Fruit fly (Drosophila melanogaster) whole organism, embryonic: ENCODE results near the gene AANATL3.
A peak's percentile ranks its signal among the peaks of the same experiment; 100 is the strongest.

Source experiments
- ATbp ChIP-seq: fragments of 200-800 bp; sonication (Bioruptor generic); optimal IDR thresholded peaks from 2 replicates; lab custom pipeline; 2017; ENCODE audit warnings: missing biosample characterization, mild to moderate bottlenecking, missing genetic modification characterization, missing genetic modification reagents
- Asciz ChIP-seq: fragments of 200-800 bp; sonication (Bioruptor generic); optimal IDR thresholded peaks from 2 replicates; lab custom pipeline; 2017; ENCODE audit warnings: missing biosample characterization, mild to moderate bottlenecking, missing genetic modification characterization, missing genetic modification reagents
- Awh ChIP-seq: fragments of 200-800 bp; sonication (Bioruptor generic); IDR thresholded peaks from 2 replicates; pipeline ENCODE4, ENCODE4 v1.3.6; 2022; ENCODE audit warnings: missing biosample characterization, missing genetic modification characterization
- CG10209 ChIP-seq: fragments of 200-800 bp; sonication (Bioruptor generic); optimal IDR thresholded peaks from 3 replicates; lab custom pipeline; 2017; ENCODE audit warnings: missing biosample characterization, mild to moderate bottlenecking, missing genetic modification characterization, missing genetic modification reagents
- CG10959 ChIP-seq: fragments of 200-800 bp; sonication (Bioruptor generic); IDR thresholded peaks from 2 replicates; pipeline ENCODE4 v1.3.6; 2022; ENCODE audit warnings: missing biosample characterization, missing genetic modification characterization
- CG1233 ChIP-seq: fragments of 200-800 bp; sonication (Bioruptor generic); optimal IDR thresholded peaks from 4 replicates; lab custom pipeline; 2018; ENCODE audit warnings: missing biosample characterization, mild to moderate bottlenecking, missing genetic modification characterization
- CG14860 ChIP-seq: fragments of 200-800 bp; sonication (Bioruptor generic); IDR thresholded peaks from 3 replicates; pipeline ENCODE4 v1.3.6; 2022; ENCODE audit warnings: missing biosample characterization, missing genetic modification characterization; ENCODE audit not compliant: partially characterized antibody
- CG15269 ChIP-seq: fragments of 200-800 bp; sonication (Bioruptor generic); optimal IDR thresholded peaks from 2 replicates; lab custom pipeline; 2018; ENCODE audit warnings: missing biosample characterization, mild to moderate bottlenecking, missing genetic modification characterization, moderate library complexity
- CG17829 ChIP-seq: fragments of 200-800 bp; optimal IDR thresholded peaks from 2 replicates; lab custom pipeline; 2019; ENCODE audit warnings: missing biosample characterization, mild to moderate bottlenecking, missing genetic modification characterization, moderate library complexity
- CG18262 ChIP-seq: fragments of 200-800 bp; optimal IDR thresholded peaks from 3 replicates; lab custom pipeline; 2019; ENCODE audit warnings: missing biosample characterization, mild to moderate bottlenecking, missing genetic modification characterization, moderate library complexity
- CG2199 ChIP-seq: fragments of 200-800 bp; sonication (Bioruptor generic); IDR thresholded peaks from 3 replicates; pipeline ENCODE4 v1.3.6; 2022; ENCODE audit warnings: missing biosample characterization, missing genetic modification characterization
- CG2678 ChIP-seq: fragments of 200-800 bp; sonication (Bioruptor generic); optimal IDR thresholded peaks from 3 replicates; lab custom pipeline; 2019; ENCODE audit warnings: missing biosample characterization, mild to moderate bottlenecking, missing genetic modification characterization, moderate library complexity
- CG32532 ChIP-seq: fragments of 200-800 bp; sonication (Bioruptor generic); IDR thresholded peaks from 2 replicates; pipeline ENCODE4 v1.3.6; 2022; ENCODE audit warnings: missing biosample characterization, missing genetic modification characterization
- CG3407 ChIP-seq: fragments of 200-800 bp; sonication (Bioruptor generic); optimal IDR thresholded peaks from 2 replicates; lab custom pipeline; 2018; ENCODE audit warnings: missing biosample characterization, mild to moderate bottlenecking, missing genetic modification characterization
- CG3995 ChIP-seq: fragments of 200-800 bp; sonication (Bioruptor generic); optimal IDR thresholded peaks from 3 replicates; lab custom pipeline; 2016; ENCODE audit warnings: missing biosample characterization, missing genetic modification characterization
- CG4328 ChIP-seq: fragments of 200-800 bp; sonication (Bioruptor generic); optimal IDR thresholded peaks from 3 replicates; lab custom pipeline; 2017; ENCODE audit warnings: missing biosample characterization, missing genetic modification reagents, missing genetic modification characterization
- CG4707 ChIP-seq: fragments of 200-800 bp; sonication (Bioruptor generic); optimal IDR thresholded peaks from 2 replicates; lab custom pipeline; 2018; ENCODE audit warnings: missing biosample characterization, mild to moderate bottlenecking, missing genetic modification characterization, moderate library complexity
- CG5180 ChIP-seq: fragments of 200-800 bp; sonication (Bioruptor generic); optimal IDR thresholded peaks from 3 replicates; lab custom pipeline; 2017; ENCODE audit warnings: missing biosample characterization, missing genetic modification characterization, mild to moderate bottlenecking, moderate library complexity, missing genetic modification reagents
- CG8359 ChIP-seq: fragments of 200-800 bp; sonication (Bioruptor generic); optimal IDR thresholded peaks from 2 replicates; lab custom pipeline; 2017; ENCODE audit warnings: missing biosample characterization, mild to moderate bottlenecking, missing genetic modification characterization, borderline replicate concordance
- CG9817 ChIP-seq: fragments of 200-800 bp; sonication (Bioruptor generic); optimal IDR thresholded peaks from 2 replicates; lab custom pipeline; 2018; ENCODE audit warnings: missing biosample characterization, mild to moderate bottlenecking, missing genetic modification characterization, moderate library complexity
- CG9876 ChIP-seq: fragments of 200-800 bp; sonication (Bioruptor generic); optimal IDR thresholded peaks from 2 replicates; lab custom pipeline; 2016; ENCODE audit warnings: missing biosample characterization, missing genetic modification characterization
- Dll ChIP-seq: fragments of 200-800 bp; sonication (Bioruptor generic); IDR thresholded peaks from 4 replicates; pipeline ENCODE4 v1.3.6; 2022; ENCODE audit warnings: missing biosample characterization, missing genetic modification characterization; ENCODE audit not compliant: partially characterized antibody
- E2f1 ChIP-seq: fragments of 200-800 bp; sonication (Bioruptor generic); IDR thresholded peaks from 2 replicates; pipeline ENCODE4 v1.3.6; 2022; ENCODE audit warnings: missing biosample characterization, missing genetic modification characterization
- Hmx ChIP-seq: fragments of 200-800 bp; sonication (Bioruptor generic); optimal IDR thresholded peaks from 2 replicates; lab custom pipeline; 2016; ENCODE audit warnings: missing biosample characterization, missing genetic modification characterization
- Lpt ChIP-seq: fragments of >200 bp; optimal IDR thresholded peaks from 2 replicates; lab custom pipeline; 2018; ENCODE audit warnings: missing biosample characterization, missing genetic modification characterization
- MTF-1 ChIP-seq: fragments of 200-800 bp; sonication (Bioruptor generic); optimal IDR thresholded peaks from 2 replicates; lab custom pipeline; 2018; ENCODE audit warnings: missing biosample characterization, mild to moderate bottlenecking, missing genetic modification characterization, borderline replicate concordance
- Mad ChIP-seq: fragments of 200-800 bp; sonication (Bioruptor generic); optimal IDR thresholded peaks from 2 replicates; lab custom pipeline; 2016; ENCODE audit warnings: missing biosample characterization, missing genetic modification characterization
- Meics ChIP-seq: fragments of 200-800 bp; sonication (Bioruptor generic); optimal IDR thresholded peaks from 2 replicates; lab custom pipeline; 2017; ENCODE audit warnings: missing biosample characterization, mild to moderate bottlenecking, missing genetic modification characterization
- PHDP ChIP-seq: fragments of 200-800 bp; sonication (Bioruptor generic); optimal IDR thresholded peaks from 3 replicates; lab custom pipeline; 2018; ENCODE audit warnings: missing biosample characterization, mild to moderate bottlenecking, missing genetic modification characterization, moderate library complexity
- Pdp1 ChIP-seq, 2 experiments: fragments of 200-800 bp; sonication (Bioruptor generic); optimal IDR thresholded peaks; 3 replicates each; lab custom pipeline; 2016; ENCODE audit warnings: missing biosample characterization in 2 of 2, missing genetic modification characterization in 2 of 2, mild to moderate bottlenecking in 1 of 2, moderate library complexity in 1 of 2
- Scr ChIP-seq: fragments of 200-800 bp; sonication (Bioruptor generic); IDR thresholded peaks from 2 replicates; pipeline ENCODE4 v1.3.6; 2022; ENCODE audit warnings: missing biosample characterization, missing genetic modification characterization; ENCODE audit not compliant: partially characterized antibody
- Sry-β ChIP-seq: fragments of 200-800 bp; sonication (Bioruptor generic); optimal IDR thresholded peaks from 2 replicates; lab custom pipeline; 2018; ENCODE audit warnings: missing biosample characterization, mild to moderate bottlenecking, missing genetic modification characterization, moderate library complexity
- Tbp ChIP-seq: fragments of >200 bp; optimal IDR thresholded peaks from 2 replicates; lab custom pipeline; 2018; ENCODE audit warnings: missing biosample characterization, missing genetic modification characterization
- Usf ChIP-seq: fragments of 200-800 bp; sonication (Bioruptor generic); optimal IDR thresholded peaks from 2 replicates; lab custom pipeline; 2017; ENCODE audit warnings: missing genotype, missing biosample characterization, missing genetic modification characterization
- bsh ChIP-seq, 2 experiments: fragments of 200-800 bp; sonication (Bioruptor generic); optimal IDR thresholded peaks; 2 replicates each; lab custom pipeline; 2017 to 2018; ENCODE audit warnings: mild to moderate bottlenecking in 2 of 2, missing biosample characterization in 2 of 2, missing genetic modification characterization in 2 of 2, moderate library complexity in 1 of 2
- chn ChIP-seq: fragments of 200-800 bp; sonication (Bioruptor generic); optimal IDR thresholded peaks from 2 replicates; lab custom pipeline; 2016; ENCODE audit warnings: missing biosample characterization, missing genetic modification characterization
- crol ChIP-seq: fragments of 200-800 bp; sonication (Bioruptor generic); IDR thresholded peaks from 2 replicates; pipeline ENCODE4 v1.3.6; 2022; ENCODE audit warnings: missing biosample characterization, missing genetic modification characterization
- disco-r ChIP-seq: fragments of 200-800 bp; sonication (Bioruptor generic); optimal IDR thresholded peaks from 2 replicates; lab custom pipeline; 2016; ENCODE audit warnings: missing biosample characterization, missing genetic modification characterization
- dmrt99B ChIP-seq: fragments of 200-800 bp; sonication (Bioruptor generic); optimal IDR thresholded peaks from 2 replicates; lab custom pipeline; 2018; ENCODE audit warnings: missing biosample characterization, mild to moderate bottlenecking, missing genetic modification characterization, moderate library complexity
- emc ChIP-seq: fragments of 200-800 bp; sonication (Bioruptor generic); optimal IDR thresholded peaks from 2 replicates; lab custom pipeline; 2016; ENCODE audit warnings: missing biosample characterization, missing genetic modification characterization
- her ChIP-seq: fragments of 200-800 bp; sonication (Bioruptor generic); optimal IDR thresholded peaks from 2 replicates; lab custom pipeline; 2016; ENCODE audit warnings: missing biosample characterization, missing genetic modification characterization
- lab ChIP-seq: fragments of 200-800 bp; sonication (Bioruptor generic); optimal IDR thresholded peaks from 3 replicates; lab custom pipeline; 2017; ENCODE audit warnings: missing biosample characterization, missing genetic modification characterization, mild to moderate bottlenecking, moderate library complexity, missing genetic modification reagents
- pita ChIP-seq: fragments of 200-800 bp; sonication (Bioruptor generic); optimal IDR thresholded peaks from 2 replicates; lab custom pipeline; 2017; ENCODE audit warnings: missing biosample characterization, mild to moderate bottlenecking, missing genetic modification characterization
- pros ChIP-seq: fragments of 200-800 bp; sonication (Bioruptor generic); optimal IDR thresholded peaks from 3 replicates; lab custom pipeline; 2019; ENCODE audit warnings: missing biosample characterization, mild to moderate bottlenecking, missing genetic modification characterization, moderate library complexity
- sd ChIP-seq: fragments of 200-800 bp; sonication (Bioruptor generic); optimal IDR thresholded peaks from 3 replicates; lab custom pipeline; 2018; ENCODE audit warnings: missing biosample characterization, mild to moderate bottlenecking, missing genetic modification characterization, moderate library complexity
- seq ChIP-seq: fragments of 200-800 bp; sonication (Bioruptor generic); IDR thresholded peaks from 2 replicates; pipeline ENCODE4 v1.3.6; 2022; ENCODE audit warnings: missing biosample characterization, missing genetic modification characterization
- sim ChIP-seq: fragments of 200-800 bp; sonication (Bioruptor generic); IDR thresholded peaks from 2 replicates; pipeline ENCODE4 v1.3.6; 2022; ENCODE audit warnings: missing biosample characterization, missing genetic modification characterization
- sima ChIP-seq: fragments of 200-800 bp; sonication (Bioruptor generic); optimal IDR thresholded peaks from 2 replicates; lab custom pipeline; 2016; ENCODE audit warnings: missing biosample characterization, missing genetic modification characterization
- tgo ChIP-seq: fragments of 200-800 bp; sonication (Bioruptor generic); IDR thresholded peaks from 3 replicates; pipeline ENCODE4 v1.3.6; 2022; ENCODE audit warnings: missing biosample characterization, missing genetic modification characterization
- unpg ChIP-seq: fragments of 200-800 bp; sonication (Bioruptor generic); optimal IDR thresholded peaks from 3 replicates; lab custom pipeline; 2018; ENCODE audit warnings: missing biosample characterization, mild to moderate bottlenecking, missing genetic modification characterization, moderate library complexity
- vfl ChIP-seq: fragments of 200-800 bp; sonication (Bioruptor generic); optimal IDR thresholded peaks from 2 replicates; lab custom pipeline; 2016; ENCODE audit warnings: missing biosample characterization, missing genetic modification characterization

Gene AANATL3

dm6 chr2L:20016448-20016847 lies 9.2 kb downstream of the AANATL3 start (continued):
- peak in 1 of 2 experiments; percentile 18 for TF ChIP-seq bsh (GFP tag; optimal IDR thresholded peaks at IDR 0.05; lab: Kevin White, UChicago)
- TF ChIP-seq CG1233 (GFP tag; lab: Kevin White, UChicago), result peak; percentile 19
- no peak for TF ChIP-seq sim (GFP tag; lab: Robert Waterston, UW)
- TF ChIP-seq CG15269 (tag; lab: Kevin White, UChicago), result no peak
- no peak for TF ChIP-seq seq
- peak; percentile 22 for TF ChIP-seq CG4707 (GFP tag; lab: Kevin White, UChicago)
- no peak for TF ChIP-seq Sry-β (GFP tag; lab: Kevin White, UChicago)
- peak; percentile 7 for TF ChIP-seq CG3407 (GFP tag; lab: Kevin White, UChicago)
- TF ChIP-seq CG17829, result no peak
- no peak for TF ChIP-seq vfl (GFP tag; lab: Kevin White, UChicago)
- TF ChIP-seq dmrt99B, result peak; percentile 30
- TF ChIP-seq CG18262, result no peak
- peak; percentile 20 for TF ChIP-seq MTF-1 (GFP tag; lab: Kevin White, UChicago)
- peak; percentile 5 for TF ChIP-seq CG10209 (GFP tag; lab: Kevin White, UChicago)
- TF ChIP-seq Meics (GFP tag; lab: Kevin White, UChicago), result no peak
- no peak for TF ChIP-seq Usf
- no peak for TF ChIP-seq Lpt
- no peak for TF ChIP-seq E2f1
- no peak for TF ChIP-seq CG32532 (GFP tag; lab: Robert Waterston, UW)
- TF ChIP-seq Mad (GFP tag; lab: Kevin White, UChicago), result no peak
- TF ChIP-seq chn (GFP tag; lab: Kevin White, UChicago), result no peak
- peak; percentile 39 for TF ChIP-seq CG2678
- peak; percentile 5 for TF ChIP-seq unpg (GFP tag; lab: Kevin White, UChicago)
- no peak for TF ChIP-seq CG9876 (GFP tag; lab: Kevin White, UChicago)
- TF ChIP-seq CG3995 (GFP tag; lab: Kevin White, UChicago), result no peak
- no peak for TF ChIP-seq Tbp (GFP tag; lab: Kevin White, UChicago)
- TF ChIP-seq Hmx, result no peak
- TF ChIP-seq disco-r (GFP tag; lab: Kevin White, UChicago), result no peak
- TF ChIP-seq Awh (GFP tag; lab: Robert Waterston, UW), result 0 out of 2 replicates have a peak, but pooled peaks have one; percentile 51
- TF ChIP-seq CG4328, result peak; percentile 35
- TF ChIP-seq ATbp (GFP tag; lab: Kevin White, UChicago), result peak; percentile 64
- TF ChIP-seq her (GFP tag; lab: Kevin White, UChicago), result no peak

DNA sequence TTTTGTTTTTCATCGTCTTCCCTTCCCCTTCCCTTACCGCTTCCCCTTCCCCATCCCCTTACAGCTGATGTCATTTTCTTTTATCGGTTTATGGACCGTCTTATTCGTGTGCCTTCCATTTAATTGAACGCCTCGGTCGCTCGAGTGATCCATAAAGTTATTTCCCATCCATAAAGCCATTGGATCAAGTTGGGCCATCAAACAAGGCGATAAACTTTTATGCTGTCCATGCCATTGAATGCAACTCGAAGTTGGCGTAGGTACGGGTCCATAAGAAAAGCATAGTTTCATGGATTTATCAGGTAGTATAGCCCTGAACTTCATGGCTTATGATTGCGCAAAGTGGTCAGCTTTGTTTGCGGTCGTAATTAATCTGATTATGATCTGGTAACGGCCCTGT lies 20.5 kb downstream of the AANATL3 start:
- TF ChIP-seq Dll (GFP tag; lab: Robert Waterston, UW) (no peak), dmrt99B (peak; percentile 17), sd (tag; lab: Kevin White, UChicago) (no peak), CG14860 (GFP tag; lab: Robert Waterston, UW) (no peak), emc (no peak), Asciz (GFP tag; lab: Kevin White, UChicago) (peak; percentile 1), lab (GFP tag; lab: Kevin White, UChicago) (peak; percentile 47), CG2678 (peak; percentile 36), Pdp1 (GFP tag; optimal IDR thresholded peaks at IDR 0.05; lab: Kevin White, UChicago) (no peak), CG2199 (no peak), PHDP (peak; percentile 15), pita (no peak), tgo (GFP tag; lab: Robert Waterston, UW) (no peak), sima (GFP tag; lab: Kevin White, UChicago) (no peak), CG9817 (no peak), crol (peak; percentile 77; the same call in 1 of the 2 replicates), CG8359 (GFP tag; lab: Kevin White, UChicago) (peak; percentile 3), Sry-β (GFP tag; lab: Kevin White, UChicago) (no peak), CG10959 (GFP tag; lab: Robert Waterston, UW) (no peak), CG5180 (GFP tag; lab: Kevin White, UChicago) (peak; percentile 45), pros (GFP tag; lab: Kevin White, UChicago) (peak; percentile 13), Scr (no peak)
